Fruit fly (Drosophila melanogaster): Measurements from ENCODE around the gene mnb.

Gene mnb

dm6 chrX:17844623-17845022 is 42.4 kb downstream of the mnb start, which contains the start of the genes CG8142 and Ucp4A (continued):
- TF ChIP-seq lilli (GFP tag; optimal IDR thresholded peaks at IDR 0.05) = peak; percentile 87
- peak; percentile 82 for TF ChIP-seq CG18476 (GFP tag; optimal IDR thresholded peaks at IDR 0.05)
- TF ChIP-seq CG4328 (GFP tag; optimal IDR thresholded peaks at IDR 0.05) = peak; percentile 85
- TF ChIP-seq sd (tag; optimal IDR thresholded peaks at IDR 0.05) = peak; percentile 61
- peak; percentile 41 for TF ChIP-seq YL-1 (GFP tag; optimal IDR thresholded peaks at IDR 0.05)
- peak; percentile 15 for TF ChIP-seq CG4707 (GFP tag; optimal IDR thresholded peaks at IDR 0.05)
- TF ChIP-seq Side (GFP tag; optimal IDR thresholded peaks at IDR 0.05) = peak; percentile 36
- no peak for TF ChIP-seq fru (optimal IDR thresholded peaks at IDR 0.05)
- TF ChIP-seq CG1529 (GFP tag; optimal IDR thresholded peaks at IDR 0.05) = peak; percentile 66
- peak; percentile 53 for TF ChIP-seq CG15073 (GFP tag; optimal IDR thresholded peaks at IDR 0.05)
- no peak for TF ChIP-seq NC2α (GFP tag; optimal IDR thresholded peaks at IDR 0.05)
- TF ChIP-seq mld (GFP tag; IDR thresholded peaks at IDR 0.05; ENCODE audit: partially characterized antibody) = no peak
- peak; percentile 96 for TF ChIP-seq CG9932 (GFP tag; IDR thresholded peaks at IDR 0.05)
- TF ChIP-seq al (GFP tag; IDR thresholded peaks at IDR 0.05) = peak; percentile 93
- peak; percentile 96 for TF ChIP-seq H2.0 (GFP tag; IDR thresholded peaks at IDR 0.05)
- peak; percentile 40 for TF ChIP-seq Scr (GFP tag; IDR thresholded peaks at IDR 0.05; ENCODE audit: partially characterized antibody)
- peak; percentile 94 for TF ChIP-seq CG9215 (GFP tag; IDR thresholded peaks at IDR 0.05)
- peak; percentile 88 for TF ChIP-seq CG16815 (GFP tag; optimal IDR thresholded peaks at IDR 0.05)
- TF ChIP-seq grau (tag; optimal IDR thresholded peaks at IDR 0.05) = peak; percentile 90
- TF ChIP-seq CG7786 (GFP tag; optimal IDR thresholded peaks at IDR 0.05) = peak; percentile 46
- TF ChIP-seq CG16863 (GFP tag; optimal IDR thresholded peaks at IDR 0.05) = no peak
- TF ChIP-seq CG42726 (GFP tag; IDR thresholded peaks at IDR 0.05; ENCODE audit: partially characterized antibody) = no peak
- peak; percentile 61 for TF ChIP-seq CG2875 (GFP tag; optimal IDR thresholded peaks at IDR 0.05)
- TF ChIP-seq CG4730 (GFP tag; IDR thresholded peaks at IDR 0.05) = peak; percentile 96
- 0 out of 3 replicates have a peak, but pooled peaks have one; percentile 14 for TF ChIP-seq Opbp (GFP tag; IDR thresholded peaks at IDR 0.05; ENCODE audit: partially characterized antibody)
- peak; percentile 83 for TF ChIP-seq CG13894 (tag; optimal IDR thresholded peaks at IDR 0.05)
- TF ChIP-seq org-1 (GFP tag; optimal IDR thresholded peaks at IDR 0.05) = peak; percentile 70
- TF ChIP-seq gcm2 (GFP tag; optimal IDR thresholded peaks at IDR 0.05) = peak; percentile 47
- TF ChIP-seq CG18599 (GFP tag; optimal IDR thresholded peaks at IDR 0.05) = peak; percentile 93
- TF ChIP-seq tup (GFP tag; optimal IDR thresholded peaks at IDR 0.05) = peak; percentile 75
- peak; percentile 68 for TF ChIP-seq Vsx1 (GFP tag; optimal IDR thresholded peaks at IDR 0.05)
- TF ChIP-seq ac (GFP tag; optimal IDR thresholded peaks at IDR 0.05) = peak; percentile 18
- peak; percentile 93 for TF ChIP-seq CG17361 (GFP tag; IDR thresholded peaks at IDR 0.05)
- TF ChIP-seq CG14965 (GFP tag; optimal IDR thresholded peaks at IDR 0.05; ENCODE audit: borderline replicate concordance) = no peak
- TF ChIP-seq CG2712 (tag; optimal IDR thresholded peaks at IDR 0.05) = peak; percentile 94
- TF ChIP-seq CG33213 (GFP tag; optimal IDR thresholded peaks at IDR 0.05) = peak; percentile 28
- TF ChIP-seq CG10147 (GFP tag; optimal IDR thresholded peaks at IDR 0.05) = peak; percentile 79
- TF ChIP-seq trh (GFP tag; optimal IDR thresholded peaks at IDR 0.05) = peak; percentile 87
- TF ChIP-seq CG11504 (tag; optimal IDR thresholded peaks at IDR 0.05) = peak; percentile 91
- TF ChIP-seq danr (GFP tag; IDR thresholded peaks at IDR 0.05) = peak; percentile 91
- peak; percentile 96 for TF ChIP-seq CG13424 (tag; optimal IDR thresholded peaks at IDR 0.05)
- TF ChIP-seq hth (optimal IDR thresholded peaks at IDR 0.05) = no peak
- peak; percentile 79 for TF ChIP-seq Doc2 (GFP tag; IDR thresholded peaks at IDR 0.05)
- TF ChIP-seq CG6854 (GFP tag; optimal IDR thresholded peaks at IDR 0.05) = peak; percentile 76
- TF ChIP-seq CG12071 (GFP tag; optimal IDR thresholded peaks at IDR 0.05) = peak; percentile 23
- TF ChIP-seq cas (GFP tag; IDR thresholded peaks at IDR 0.05) = peak; percentile 88
- peak; percentile 87 for TF ChIP-seq Six4 (GFP tag; optimal IDR thresholded peaks at IDR 0.05)
- peak; percentile 47 for TF ChIP-seq CG1603 (tag; optimal IDR thresholded peaks at IDR 0.05)
- TF ChIP-seq lmd (GFP tag; IDR thresholded peaks at IDR 0.05) = peak; percentile 96
- peak; percentile 60 for TF ChIP-seq CG4854 (GFP tag; optimal IDR thresholded peaks at IDR 0.05)
- TF ChIP-seq Meics (GFP tag; optimal IDR thresholded peaks at IDR 0.05) = peak; percentile 92

All from whole organism, embryonic.